Fruit fly (Drosophila melanogaster): ENCODE results near the gene EMC2A.
A peak's percentile ranks its signal among the peaks of the same experiment; 100 is the strongest.

EMC2A gene

DNA sequence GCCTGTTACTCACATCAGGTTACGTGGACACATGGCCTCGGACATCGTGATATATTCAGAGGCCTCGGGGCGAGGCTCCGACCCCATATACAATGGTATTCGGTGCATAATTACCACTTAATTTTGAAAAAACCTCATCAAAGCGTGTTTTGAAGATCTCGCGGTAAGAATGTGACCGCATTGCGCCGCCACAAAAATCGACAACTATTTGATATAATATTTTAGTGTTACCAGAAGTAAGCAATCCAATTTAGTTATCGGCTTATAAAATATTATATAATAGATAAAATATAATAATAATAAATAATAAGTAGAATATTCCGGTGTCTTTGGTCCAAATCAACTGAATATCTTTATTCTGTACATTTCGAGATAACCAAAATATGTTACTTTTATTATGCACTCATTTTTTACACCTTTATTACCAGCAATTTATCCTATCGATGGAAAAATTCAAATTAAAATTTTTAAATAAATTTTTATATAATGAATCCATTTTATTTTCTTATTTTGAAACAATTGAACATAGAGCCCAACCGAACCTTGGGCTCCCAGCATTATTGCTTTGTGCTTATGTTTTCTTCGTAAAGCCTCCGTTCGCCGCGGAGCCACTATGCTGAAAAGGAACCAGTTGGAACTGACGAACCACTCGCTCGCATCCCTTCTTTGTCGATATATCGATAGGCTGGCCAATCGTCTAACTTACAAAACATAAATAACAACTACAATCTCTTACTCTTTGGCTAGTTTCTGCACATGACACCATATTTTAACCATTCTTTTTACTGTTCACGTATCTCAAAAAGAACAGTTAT is 44.3 kb upstream of the EMC2A start, which contains the start of the genes CG18213 and Trm7-32 (continued):
- TF ChIP-seq Opbp (GFP tag; IDR thresholded peaks at IDR 0.05; ENCODE audit: partially characterized antibody) (peak; percentile 87; the same call in 2 of the 3 replicates), usp (GFP tag; optimal IDR thresholded peaks at IDR 0.05) (no peak), nmo (GFP tag; optimal IDR thresholded peaks at IDR 0.05) (no peak), NK7.1 (GFP tag; optimal IDR thresholded peaks at IDR 0.05) (no peak), ro (GFP tag; IDR thresholded peaks at IDR 0.05) (no peak), CG14965 (GFP tag; optimal IDR thresholded peaks at IDR 0.05; ENCODE audit: borderline replicate concordance) (no peak), CG8359 (GFP tag; optimal IDR thresholded peaks at IDR 0.05; ENCODE audit: borderline replicate concordance) (no peak), CG3838 (GFP tag; optimal IDR thresholded peaks at IDR 0.05) (no peak), Hr51 (GFP tag; optimal IDR thresholded peaks at IDR 0.05) (no peak), YL-1 (GFP tag; optimal IDR thresholded peaks at IDR 0.05) (no peak), sim (GFP tag; IDR thresholded peaks at IDR 0.05) (no peak), ftz-f1 (GFP tag; optimal IDR thresholded peaks at IDR 0.05) (no peak), CG11560 (tag; IDR thresholded peaks at IDR 0.05) (no peak), CG9215 (GFP tag; IDR thresholded peaks at IDR 0.05) (no peak), her (GFP tag; optimal IDR thresholded peaks at IDR 0.05) (no peak), CG11398 (GFP tag; optimal IDR thresholded peaks at IDR 0.05) (no peak), cad (GFP tag; optimal IDR thresholded peaks at IDR 0.05) (no peak), ewg (GFP tag; optimal IDR thresholded peaks at IDR 0.05) (no peak), maf-S (GFP tag; optimal IDR thresholded peaks at IDR 0.05) (no peak), CG13123 (GFP tag; optimal IDR thresholded peaks at IDR 0.05) (no peak), ac (GFP tag; optimal IDR thresholded peaks at IDR 0.05) (no peak), tin (GFP tag; optimal IDR thresholded peaks at IDR 0.05) (peak; percentile 18), pita (GFP tag; optimal IDR thresholded peaks at IDR 0.05) (no peak), trh (GFP tag; optimal IDR thresholded peaks at IDR 0.05) (no peak), Ssrp (tag; optimal IDR thresholded peaks at IDR 0.05) (no peak), CG31224 (GFP tag; IDR thresholded peaks at IDR 0.05) (no peak), MBD-R2 (GFP tag; IDR thresholded peaks at IDR 0.05) (peak; percentile 72), Fer1 (GFP tag; optimal IDR thresholded peaks at IDR 0.05) (no peak), Doc2 (GFP tag; IDR thresholded peaks at IDR 0.05) (no peak), cg (GFP tag; optimal IDR thresholded peaks at IDR 0.05) (no peak), CG13424 (tag; optimal IDR thresholded peaks at IDR 0.05) (no peak), esg (GFP tag; conservative IDR thresholded peaks at IDR 0.05) (no peak), Trl (optimal IDR thresholded peaks at IDR 0.05) (no peak), Trl (GFP tag; optimal IDR thresholded peaks at IDR 0.05) (no peak), CG11456 (GFP tag; IDR thresholded peaks at IDR 0.05) (no peak), CG9932 (GFP tag; IDR thresholded peaks at IDR 0.05) (no peak; the same call in 1 of the 2 replicates), Xbp1 (GFP tag; optimal IDR thresholded peaks at IDR 0.05) (peak; percentile 47), Rfx (GFP tag; IDR thresholded peaks at IDR 0.05) (no peak; the same call in 1 of the 2 replicates), bigmax (GFP tag; optimal IDR thresholded peaks at IDR 0.05) (no peak), al (GFP tag; IDR thresholded peaks at IDR 0.05) (no peak), Bdp1 (GFP tag; optimal IDR thresholded peaks at IDR 0.05) (no peak), nom (GFP tag; optimal IDR thresholded peaks at IDR 0.05) (no peak), croc (GFP tag; conservative IDR thresholded peaks at IDR 0.05) (no peak), CG16813 (GFP tag; IDR thresholded peaks at IDR 0.05; ENCODE audit: partially characterized antibody) (peak; percentile 84), CG3065 (GFP tag; optimal IDR thresholded peaks at IDR 0.05) (no peak), so (GFP tag; IDR thresholded peaks at IDR 0.05) (no peak), CG32532 (GFP tag; IDR thresholded peaks at IDR 0.05) (no peak), onecut (GFP tag; IDR thresholded peaks at IDR 0.05) (no peak), Scr (GFP tag; IDR thresholded peaks at IDR 0.05; ENCODE audit: partially characterized antibody) (peak; percentile 87), sr (GFP tag; IDR thresholded peaks at IDR 0.05) (no peak), CG30020 (tag; optimal IDR thresholded peaks at IDR 0.05) (no peak)
